Fruit fly (Drosophila melanogaster) whole organism, wandering third instar larva: ENCODE measurements around the gene capu.

ENCODE experiments used
- Abd-B ChIP-seq: fragments of >200 bp; optimal IDR thresholded peaks from 2 replicates; lab custom pipeline; 2017; ENCODE audit warnings: missing biosample characterization, missing genetic modification characterization
- CG32264 ChIP-seq: fragments of 200-800 bp; sonication (Bioruptor generic); optimal IDR thresholded peaks from 2 replicates; lab custom pipeline; 2016; ENCODE audit warnings: missing biosample characterization, missing genetic modification characterization
- CG9705 ChIP-seq: fragments of 200-800 bp; sonication (Bioruptor generic); optimal IDR thresholded peaks from 2 replicates; lab custom pipeline; 2018; ENCODE audit warnings: missing biosample characterization, mild to moderate bottlenecking, missing genetic modification characterization
- CrebA ChIP-seq: fragments of 200-800 bp; sonication (Bioruptor generic); optimal IDR thresholded peaks from 2 replicates; lab custom pipeline; 2016; ENCODE audit warnings: missing biosample characterization, mild to moderate bottlenecking, missing genetic modification characterization, borderline replicate concordance
- Dfd ChIP-seq: fragments of >200 bp; optimal IDR thresholded peaks from 2 replicates; lab custom pipeline; 2017; ENCODE audit warnings: missing biosample characterization, missing genetic modification characterization
- Dif ChIP-seq: fragments of 200-275, 200-300 bp; sonication (Bioruptor generic); optimal IDR thresholded peaks from 2 replicates; lab custom pipeline; 2018; ENCODE audit warnings: missing biosample characterization, missing genetic modification characterization; ENCODE audit not compliant: partially characterized antibody
- GATAd ChIP-seq: sonication (Bioruptor generic); optimal IDR thresholded peaks from 2 replicates; lab custom pipeline; 2016; ENCODE audit warnings: missing biosample characterization, missing genetic modification characterization
- HLH106 ChIP-seq: fragments of 200-800 bp; optimal IDR thresholded peaks from 3 replicates; lab custom pipeline; 2019; ENCODE audit warnings: missing biosample characterization, mild to moderate bottlenecking, missing genetic modification characterization, moderate library complexity
- Hnf4 ChIP-seq: fragments of 200-800 bp; sonication (Bioruptor generic); optimal IDR thresholded peaks from 2 replicates; lab custom pipeline; 2016; ENCODE audit warnings: missing biosample characterization, mild to moderate bottlenecking, missing genetic modification characterization
- Hr78 ChIP-seq: fragments of >200 bp; optimal IDR thresholded peaks from 2 replicates; lab custom pipeline; 2017; ENCODE audit warnings: missing biosample characterization, missing genetic modification characterization
- Hr83 ChIP-seq: fragments of 200-300 bp; sonication (Bioruptor generic); optimal IDR thresholded peaks from 2 replicates; lab custom pipeline; 2016; ENCODE audit warnings: missing biosample characterization, mild to moderate bottlenecking, missing genetic modification characterization, moderate library complexity; ENCODE audit not compliant: poor library complexity, severe bottlenecking
- Jra ChIP-seq: sonication (Bioruptor generic); optimal IDR thresholded peaks from 2 replicates; lab custom pipeline; 2016; ENCODE audit warnings: missing biosample characterization, missing genetic modification characterization
- Mio ChIP-seq: sonication (Bioruptor generic); optimal IDR thresholded peaks from 2 replicates; lab custom pipeline; 2016; ENCODE audit warnings: missing biosample characterization, missing genetic modification characterization
- Myc ChIP-seq: fragments of >200 bp; optimal IDR thresholded peaks from 2 replicates; lab custom pipeline; 2017
- N ChIP-seq: fragments of >200 bp; optimal IDR thresholded peaks from 2 replicates; lab custom pipeline; 2018; ENCODE audit warnings: missing biosample characterization, missing external identifiers, missing genetic modification characterization
- OdsH ChIP-seq: fragments of 200-800 bp; sonication (Bioruptor generic); optimal IDR thresholded peaks from 2 replicates; lab custom pipeline; 2016; ENCODE audit warnings: missing biosample characterization, mild to moderate bottlenecking, missing genetic modification characterization
- Rel ChIP-seq, 2 experiments: fragments of 200-800 bp; sonication (Bioruptor generic) in 1 of 2; optimal IDR thresholded peaks; 2 replicates in 1 of 2; 3 replicates in 1 of 2; lab custom pipeline; 2016 to 2019; ENCODE audit warnings: mild to moderate bottlenecking in 2 of 2, missing biosample characterization in 2 of 2, missing genetic modification characterization in 2 of 2, moderate library complexity in 1 of 2
- Sp1 ChIP-seq: fragments of 200-800 bp; sonication (Bioruptor generic); optimal IDR thresholded peaks from 3 replicates; lab custom pipeline; 2019; ENCODE audit warnings: missing biosample characterization, mild to moderate bottlenecking, missing genetic modification characterization, moderate library complexity
- Vsx2 ChIP-seq: fragments of 200-300, 225-300 bp; sonication (Bioruptor generic); optimal IDR thresholded peaks from 2 replicates; lab custom pipeline; 2018; ENCODE audit warnings: missing biosample characterization, missing genetic modification characterization; ENCODE audit not compliant: partially characterized antibody
- br ChIP-seq: fragments of 200-800 bp; sonication (Bioruptor generic); optimal IDR thresholded peaks from 2 replicates; lab custom pipeline; 2016; ENCODE audit warnings: missing biosample characterization, missing genetic modification characterization
- brk ChIP-seq: fragments of 200-800 bp; sonication (Bioruptor generic); optimal IDR thresholded peaks from 2 replicates; lab custom pipeline; 2016; ENCODE audit warnings: missing biosample characterization, mild to moderate bottlenecking, missing genetic modification characterization
- dl ChIP-seq, 2 experiments: fragments of 175-275, 200-275 bp in 1 of 2; fragments of 200-275 bp in 1 of 2; sonication (Bioruptor generic); optimal IDR thresholded peaks; lab custom pipeline; 2018; ENCODE audit warnings: mild to moderate bottlenecking in 2 of 2, missing biosample characterization in 2 of 2, missing genetic modification characterization in 2 of 2, moderate library complexity in 2 of 2; ENCODE audit not compliant: partially characterized antibody in 2 of 2, insufficient read depth in 1 of 2
- dmrt93B ChIP-seq: fragments of 200-800 bp; sonication (Bioruptor generic); optimal IDR thresholded peaks from 2 replicates; lab custom pipeline; 2018; ENCODE audit warnings: missing biosample characterization, mild to moderate bottlenecking, missing genetic modification characterization
- dsf ChIP-seq: sonication (Bioruptor generic); optimal IDR thresholded peaks from 2 replicates; lab custom pipeline; 2016; ENCODE audit warnings: missing biosample characterization, missing genetic modification characterization, borderline replicate concordance
- ey ChIP-seq: fragments of 200-800 bp; sonication (Bioruptor generic); optimal IDR thresholded peaks from 2 replicates; lab custom pipeline; 2016; ENCODE audit warnings: missing biosample characterization, missing genetic modification characterization
- foxo ChIP-seq, 2 experiments: fragments of 200-800 bp; sonication (Bioruptor generic); optimal IDR thresholded peaks; 2 replicates in 1 of 2; 3 replicates in 1 of 2; lab custom pipeline; 2016 to 2017; ENCODE audit warnings: missing biosample characterization in 2 of 2, missing genetic modification characterization in 2 of 2
- fru ChIP-seq: fragments of 200-800 bp; sonication (Bioruptor generic); optimal IDR thresholded peaks from 3 replicates; lab custom pipeline; 2016; ENCODE audit warnings: missing biosample characterization, mild to moderate bottlenecking, missing genetic modification characterization
- h ChIP-seq: fragments of 200-800 bp; sonication (Bioruptor generic); optimal IDR thresholded peaks from 3 replicates; lab custom pipeline; 2016; ENCODE audit warnings: missing biosample characterization, mild to moderate bottlenecking, missing genetic modification characterization
- jim ChIP-seq: fragments of 175-275, 200-325 bp; sonication (Bioruptor generic); optimal IDR thresholded peaks from 2 replicates; lab custom pipeline; 2016; ENCODE audit warnings: missing biosample characterization, mild to moderate bottlenecking, missing genetic modification characterization
- lola ChIP-seq: fragments of >200 bp; optimal IDR thresholded peaks from 2 replicates; lab custom pipeline; 2017; ENCODE audit warnings: missing biosample characterization, missing genetic modification characterization
- pan ChIP-seq: fragments of >200 bp; optimal IDR thresholded peaks from 2 replicates; lab custom pipeline; 2017
- psq ChIP-seq: fragments of 200-800 bp; sonication (Bioruptor generic); optimal IDR thresholded peaks from 3 replicates; lab custom pipeline; 2017; ENCODE audit warnings: missing biosample characterization, mild to moderate bottlenecking, missing genetic modification characterization, moderate library complexity
- rgr ChIP-seq: fragments of 200-800 bp; sonication (Bioruptor generic); optimal IDR thresholded peaks from 3 replicates; lab custom pipeline; 2016; ENCODE audit warnings: missing biosample characterization, mild to moderate bottlenecking, missing genetic modification characterization
- sage ChIP-seq: fragments of 200-800 bp; sonication (Bioruptor generic); optimal IDR thresholded peaks from 2 replicates; lab custom pipeline; 2016; ENCODE audit warnings: missing biosample characterization, mild to moderate bottlenecking, missing genetic modification characterization
- sv ChIP-seq: fragments of 200-800 bp; sonication (Bioruptor generic); optimal IDR thresholded peaks from 3 replicates; lab custom pipeline; 2016; ENCODE audit warnings: missing biosample characterization, missing genetic modification characterization
- tai ChIP-seq: sonication (Bioruptor generic); optimal IDR thresholded peaks from 2 replicates; lab custom pipeline; 2016; ENCODE audit warnings: missing biosample characterization, missing genetic modification characterization
- usp ChIP-seq: fragments of >200 bp; optimal IDR thresholded peaks from 2 replicates; lab custom pipeline; 2017; ENCODE audit warnings: missing biosample characterization, missing genetic modification characterization
- woc ChIP-seq: sonication (Bioruptor generic); optimal IDR thresholded peaks from 2 replicates; lab custom pipeline; 2016; ENCODE audit warnings: missing biosample characterization, mild to moderate bottlenecking, missing genetic modification characterization

Gene capu

DNA sequence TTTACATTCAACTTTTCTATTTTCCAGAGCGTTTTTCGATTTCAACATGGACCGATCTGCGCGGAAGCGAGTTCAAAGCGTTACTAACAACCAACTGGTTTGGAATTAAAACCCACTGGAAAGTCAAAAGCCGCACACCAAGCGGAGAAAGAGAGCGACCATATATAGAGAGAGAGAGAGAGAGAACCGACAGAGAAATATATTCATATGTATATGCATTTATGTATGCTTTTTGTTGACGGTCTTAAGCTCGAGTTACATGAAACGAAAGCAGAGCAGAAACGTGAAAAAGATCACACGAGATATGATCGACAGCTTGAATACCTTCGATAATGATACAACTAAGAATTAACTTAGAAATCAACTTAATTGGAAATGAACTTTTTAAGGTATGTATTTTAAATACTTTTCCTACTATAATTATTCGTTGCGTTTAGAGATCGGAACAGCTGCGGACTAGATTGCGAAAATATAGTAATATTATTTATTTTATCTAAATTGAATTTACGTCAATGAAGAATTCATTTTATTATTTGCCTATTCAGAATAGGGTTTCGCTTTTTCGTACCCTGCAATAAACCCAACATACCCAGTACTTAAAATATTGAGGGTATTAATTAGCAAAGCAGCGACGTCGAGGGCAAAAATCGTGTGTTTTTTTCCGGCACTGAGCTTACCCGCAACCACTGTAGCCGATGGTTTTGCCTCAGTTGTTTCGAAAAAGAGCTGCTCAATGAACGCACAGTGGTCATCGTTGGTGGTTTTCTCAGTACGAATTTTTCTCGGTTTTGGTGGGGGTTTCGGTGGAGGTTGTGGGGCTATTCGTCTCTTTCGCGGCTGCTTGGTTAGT, 13.7 kb downstream of the capu start:
- TF ChIP-seq rgr (GFP tag; lab: Kevin White, UChicago), result peak; percentile 55
- TF ChIP-seq usp (GFP tag; lab: Kevin White, UChicago), result no peak
- peak; percentile 6 for TF ChIP-seq Hnf4 (GFP tag; lab: Kevin White, UChicago)
- peak; percentile 4 for TF ChIP-seq Rel (GFP tag; optimal IDR thresholded peaks at IDR 0.05; lab: Kevin White, UChicago)
- TF ChIP-seq Rel (tag; optimal IDR thresholded peaks at IDR 0.05; lab: Kevin White, UChicago), result no peak
- peak; percentile 42 for TF ChIP-seq h (GFP tag; lab: Kevin White, UChicago)
- peak in 1 of 2 experiments; percentile 72 for TF ChIP-seq foxo (GFP tag; optimal IDR thresholded peaks at IDR 0.05; lab: Kevin White, UChicago)
- TF ChIP-seq woc (GFP tag; lab: Kevin White, UChicago), result peak; percentile 78
- TF ChIP-seq CG32264, result no peak
- TF ChIP-seq dmrt93B (GFP tag; lab: Kevin White, UChicago), result peak; percentile 54
- TF ChIP-seq br (GFP tag; lab: Kevin White, UChicago), result peak; percentile 18
- TF ChIP-seq pan, result peak; percentile 70
- TF ChIP-seq psq, result peak; percentile 80
- peak; percentile 74 for TF ChIP-seq fru (GFP tag; lab: Kevin White, UChicago)
- no peak for TF ChIP-seq Mio
- TF ChIP-seq CG9705, result peak; percentile 47
- TF ChIP-seq dsf (GFP tag; lab: Kevin White, UChicago), result no peak
- TF ChIP-seq Sp1, result peak; percentile 84
- peak; percentile 75 for TF ChIP-seq OdsH (GFP tag; lab: Kevin White, UChicago)
- TF ChIP-seq HLH106, result peak; percentile 71
- TF ChIP-seq CrebA (GFP tag; lab: Kevin White, UChicago), result no peak
- peak; percentile 77 for TF ChIP-seq Vsx2 (GFP tag; lab: Kevin White, UChicago)
- TF ChIP-seq Abd-B (GFP tag; lab: Kevin White, UChicago), result no peak
- no peak for TF ChIP-seq lola (GFP tag; lab: Kevin White, UChicago)
- TF ChIP-seq brk (GFP tag; lab: Kevin White, UChicago), result peak; percentile 45
- TF ChIP-seq Dif (GFP tag; lab: Kevin White, UChicago), result peak; percentile 65
- TF ChIP-seq ey (GFP tag; lab: Kevin White, UChicago), result peak; percentile 34
- peak; percentile 18 for TF ChIP-seq sv (GFP tag; lab: Kevin White, UChicago)
- TF ChIP-seq tai, result peak; percentile 29
- TF ChIP-seq dl (GFP tag; optimal IDR thresholded peaks at IDR 0.05; lab: Kevin White, UChicago; ENCODE audit: insufficient read depth in 1 of 2, partially characterized antibody in 2 of 2), result peak in 1 of 2 experiments; percentile 31
- no peak for TF ChIP-seq Dfd (GFP tag; lab: Kevin White, UChicago)
- TF ChIP-seq sage (GFP tag; lab: Kevin White, UChicago), result no peak
- TF ChIP-seq, all 38 proteins: peak for 22

DNA sequence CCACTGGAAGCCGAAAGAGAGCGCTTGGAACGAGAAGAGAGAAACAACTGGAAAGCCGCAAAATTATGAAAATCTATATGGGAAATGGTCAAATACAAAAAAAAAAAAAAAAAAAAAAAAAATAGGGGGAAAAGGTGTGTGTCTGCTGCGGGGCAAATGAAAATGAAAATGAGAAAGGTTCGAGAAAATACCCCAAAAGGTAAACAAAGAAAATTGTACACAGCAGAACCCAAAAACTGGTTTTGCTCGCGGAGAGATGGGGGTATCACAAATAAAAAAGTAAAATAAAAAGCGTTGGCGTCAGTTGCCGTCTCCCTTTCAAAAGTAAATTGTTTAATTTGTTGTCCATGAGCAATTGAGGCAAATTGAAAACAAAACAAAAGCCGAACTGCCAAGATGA, 14.5 kb downstream of the capu start:
- peak; percentile 29 for TF ChIP-seq jim (GFP tag; lab: Kevin White, UChicago)
- TF ChIP-seq Hnf4 (GFP tag; lab: Kevin White, UChicago), result no peak
- TF ChIP-seq, all 38 proteins: peak for 1

DNA sequence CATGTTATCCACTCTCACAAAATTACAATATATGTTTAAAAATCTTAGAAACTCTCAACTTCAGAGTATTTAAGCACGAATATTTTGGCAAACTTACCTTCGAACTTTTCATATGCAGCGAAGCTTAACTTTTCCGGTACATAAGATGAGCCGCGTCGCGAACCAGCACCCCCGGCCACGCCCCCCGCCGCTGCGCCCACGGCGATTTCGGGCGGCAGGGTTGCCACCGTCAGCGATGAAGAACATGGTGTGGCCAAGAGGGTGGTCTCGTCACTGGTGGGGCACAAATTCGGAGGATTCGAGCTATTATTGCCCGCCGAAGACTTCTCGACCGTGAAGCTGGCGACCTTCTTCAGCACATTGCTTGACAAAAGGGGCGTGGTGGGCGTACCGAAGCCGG, 18.7 kb downstream of the capu start:
- TF ChIP-seq Dfd (GFP tag; lab: Kevin White, UChicago) (peak; percentile 78), OdsH (GFP tag; lab: Kevin White, UChicago) (no peak), dmrt93B (GFP tag; lab: Kevin White, UChicago) (no peak), Sp1 (no peak)

DNA sequence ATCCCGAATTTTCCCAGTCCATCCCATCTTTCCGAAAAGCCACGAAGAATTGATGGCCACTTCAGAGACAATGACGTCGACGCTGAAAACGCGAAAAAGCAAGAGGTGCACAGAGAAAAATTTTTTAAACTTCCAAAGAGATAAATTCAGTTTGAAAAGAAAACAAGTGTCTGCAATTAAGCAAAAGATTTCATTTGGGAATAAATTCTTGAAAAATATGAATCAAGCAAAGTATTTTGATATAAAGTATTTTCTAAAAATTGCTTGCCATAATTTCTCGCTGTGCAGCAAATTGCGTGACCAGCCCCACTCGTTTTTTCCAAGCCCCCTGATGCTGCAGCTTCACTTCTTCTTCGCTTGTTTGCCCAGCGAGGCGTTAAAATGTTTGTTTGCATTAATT, 20.5 kb downstream of the capu start:
- TF ChIP-seq N (GFP tag; lab: Kevin White, UChicago), result no peak
- TF ChIP-seq sage (GFP tag; lab: Kevin White, UChicago), result no peak
- TF ChIP-seq usp (GFP tag; lab: Kevin White, UChicago), result no peak
- no peak for TF ChIP-seq CG9705
- TF ChIP-seq lola (GFP tag; lab: Kevin White, UChicago), result no peak
- TF ChIP-seq GATAd (GFP tag; lab: Kevin White, UChicago), result no peak
- TF ChIP-seq Abd-B (GFP tag; lab: Kevin White, UChicago), result no peak
- no peak for TF ChIP-seq pan
- TF ChIP-seq Jra (GFP tag; lab: Kevin White, UChicago), result no peak
- no peak for TF ChIP-seq dsf (GFP tag; lab: Kevin White, UChicago)
- no peak for TF ChIP-seq dl (GFP tag; optimal IDR thresholded peaks at IDR 0.05; lab: Kevin White, UChicago; ENCODE audit: insufficient read depth in 1 of 2, partially characterized antibody in 2 of 2)
- TF ChIP-seq CrebA (GFP tag; lab: Kevin White, UChicago), result no peak
- TF ChIP-seq h (GFP tag; lab: Kevin White, UChicago), result peak; percentile 57
- TF ChIP-seq OdsH (GFP tag; lab: Kevin White, UChicago), result peak; percentile 26
- TF ChIP-seq woc (GFP tag; lab: Kevin White, UChicago), result peak; percentile 15
- TF ChIP-seq CG32264, result no peak
- TF ChIP-seq Sp1, result peak; percentile 52
- no peak for TF ChIP-seq jim (GFP tag; lab: Kevin White, UChicago)
- TF ChIP-seq dmrt93B (GFP tag; lab: Kevin White, UChicago), result peak; percentile 37
- no peak for TF ChIP-seq sv (GFP tag; lab: Kevin White, UChicago)
- peak; percentile 64 for TF ChIP-seq fru (GFP tag; lab: Kevin White, UChicago)
- peak; percentile 66 for TF ChIP-seq rgr (GFP tag; lab: Kevin White, UChicago)
- TF ChIP-seq Hnf4 (GFP tag; lab: Kevin White, UChicago), result peak; percentile 51
- no peak for TF ChIP-seq Hr78 (GFP tag; lab: Kevin White, UChicago)
- TF ChIP-seq HLH106, result peak; percentile 45
- TF ChIP-seq Vsx2 (GFP tag; lab: Kevin White, UChicago), result no peak
- no peak for TF ChIP-seq Hr83 (GFP tag; lab: Kevin White, UChicago)
- peak; percentile 44 for TF ChIP-seq tai
- no peak for TF ChIP-seq Myc
